Worm (Caenorhabditis elegans): ENCODE data around the gene sri-54.

sri-54 gene

ce11 chrII:3117471-3117870 is 20.2 kb downstream of the sri-54 start, which contains the start of gene T10D4.7:
T10D4.7 (plus strand) TSS chrII:3117771.
- TF ChIP-seq nhr-25 (tag; optimal IDR thresholded peaks at IDR 0.05): no peak
- no peak for TF ChIP-seq fkh-2 (tag; optimal IDR thresholded peaks at IDR 0.05)
- TF ChIP-seq tbx-2 (tag; optimal IDR thresholded peaks at IDR 0.05): no peak
- TF ChIP-seq eor-1 (tag; optimal IDR thresholded peaks at IDR 0.05): no peak
- TF ChIP-seq ceh-9 (tag; optimal IDR thresholded peaks at IDR 0.05): no peak
- no peak for TF ChIP-seq ztf-11 (tag; optimal IDR thresholded peaks at IDR 0.05)
- TF ChIP-seq pqm-1 (tag; optimal IDR thresholded peaks at IDR 0.05): no peak
- no peak for TF ChIP-seq nhr-67 (tag; optimal IDR thresholded peaks at IDR 0.05)
- TF ChIP-seq elt-1 (tag; optimal IDR thresholded peaks at IDR 0.05): no peak
- TF ChIP-seq egl-5 (tag; optimal IDR thresholded peaks at IDR 0.05): no peak
- no peak for TF ChIP-seq nhr-43 (tag; optimal IDR thresholded peaks at IDR 0.05; ENCODE audit: poor library complexity, severe bottlenecking)
- no peak for TF ChIP-seq fos-1 (tag; optimal IDR thresholded peaks at IDR 0.05)
- no peak for TF ChIP-seq nhr-28 (tag; optimal IDR thresholded peaks at IDR 0.05)
- TF ChIP-seq ztf-4 (tag; optimal IDR thresholded peaks at IDR 0.05): no peak
- no peak for TF ChIP-seq nhr-12 (tag; optimal IDR thresholded peaks at IDR 0.05)
- no peak for TF ChIP-seq nfya-1 (tag; optimal IDR thresholded peaks at IDR 0.05; ENCODE audit: insufficient read depth)
- no peak for TF ChIP-seq elt-3 (tag; optimal IDR thresholded peaks at IDR 0.05)
- TF ChIP-seq mdl-1 (tag; optimal IDR thresholded peaks at IDR 0.05): no peak
- TF ChIP-seq nhr-237 (tag; optimal IDR thresholded peaks at IDR 0.05): no peak

- TF ChIP-seq ceh-28 (tag; optimal IDR thresholded peaks at IDR 0.05): no peak
These were observed 23.8 kb downstream of the sri-54 start, which contains the start of gene clec-123 for ce11 chrII:3113934-3114333. clec-123 (plus strand) TSS chrII:3114234.

ce11 chrII:3113289-3113688 is 24.4 kb downstream of the sri-54 start:
- TF ChIP-seq snpc-4 (tag; optimal IDR thresholded peaks at IDR 0.05) (peak; percentile 32), lin-39 (tag; optimal IDR thresholded peaks at IDR 0.05) (no peak)

ce11 chrII:3112313-3112712 is 25.4 kb downstream of the sri-54 start, which contains the start of gene Y25C1A.2:
Y25C1A.2 (plus strand) TSS chrII:3112613.
- TF ChIP-seq ama-1 (optimal IDR thresholded peaks at IDR 0.05): no peak

ce11 chrII:3111147-3111546 is 26.6 kb downstream of the sri-54 start, which contains the start of gene Y25C1A.13:
Y25C1A.13 (minus strand) TSS chrII:3111247.
- no peak for TF ChIP-seq tbx-2 (tag; optimal IDR thresholded peaks at IDR 0.05)
- no peak for TF ChIP-seq daf-12 (tag; optimal IDR thresholded peaks at IDR 0.05)
- no peak for TF ChIP-seq fos-1 (tag; optimal IDR thresholded peaks at IDR 0.05)
- no peak for TF ChIP-seq lin-39 (tag; optimal IDR thresholded peaks at IDR 0.05)
- peak; percentile 1 for TF ChIP-seq elt-2 (tag; optimal IDR thresholded peaks at IDR 0.05)
- no peak for TF ChIP-seq nhr-43 (tag; optimal IDR thresholded peaks at IDR 0.05; ENCODE audit: poor library complexity, severe bottlenecking)
- TF ChIP-seq sea-2 (GFP tag; optimal IDR thresholded peaks at IDR 0.05): no peak
- no peak for TF ChIP-seq hmg-11 (tag; optimal IDR thresholded peaks at IDR 0.05)
- no peak for TF ChIP-seq ztf-4 (tag; optimal IDR thresholded peaks at IDR 0.05)

- no peak for TF ChIP-seq nhr-23 (tag; optimal IDR thresholded peaks at IDR 0.05)
These were observed 27.6 kb downstream of the sri-54 start for ce11 chrII:3110099-3110498.

ce11 chrII:3109533-3109932 is 28.2 kb downstream of the sri-54 start:
- TF ChIP-seq nfya-1 (tag; optimal IDR thresholded peaks at IDR 0.05; ENCODE audit: insufficient read depth) (no peak), nhr-76 (tag; optimal IDR thresholded peaks at IDR 0.05) (no peak), snpc-4 (tag; optimal IDR thresholded peaks at IDR 0.05) (no peak), zag-1 (tag; optimal IDR thresholded peaks at IDR 0.05) (no peak), unc-62 (GFP tag; optimal IDR thresholded peaks at IDR 0.05) (no peak), mml-1 (tag; optimal IDR thresholded peaks at IDR 0.05) (no peak), hmg-11 (tag; optimal IDR thresholded peaks at IDR 0.05) (no peak), fkh-2 (tag; optimal IDR thresholded peaks at IDR 0.05) (no peak), fkh-10 (GFP tag; optimal IDR thresholded peaks at IDR 0.05) (no peak), sea-2 (GFP tag; optimal IDR thresholded peaks at IDR 0.05) (no peak), eor-1 (tag; optimal IDR thresholded peaks at IDR 0.05) (no peak)
